Worm (Caenorhabditis elegans) whole organism, L4/young adult: ENCODE results near the gene grl-21.

Experiments used
- dao-5 ChIP-seq: sonication (generic microtip); optimal IDR thresholded peaks from 2 replicates; lab custom pipeline; 2016; ENCODE audit warnings: missing genotype, missing genetic modification characterization, moderate library complexity, missing compliant biosample characterization
- him-1 ChIP-seq: sonication (generic microtip); optimal IDR thresholded peaks from 2 replicates; lab custom pipeline; 2016; ENCODE audit warnings: missing genotype, missing genetic modification reagents, missing genetic modification characterization, missing compliant biosample characterization

ce11 chrIV:10757616-10758193 lies 20.4 kb downstream of the grl-21 start, which contains the start of the genes T25B9.4 and T25B9.6:
- TF ChIP-seq dao-5 (no peak), him-1 (no peak)
